Worm (Caenorhabditis elegans): ENCODE measurements around the gene rad-54.L2.

ce11 chrIV:8927093-8927492, 33.2 kb downstream of the rad-54.L2 start:
- TF ChIP-seq fkh-10 (GFP tag; optimal IDR thresholded peaks at IDR 0.05), result peak; percentile 40
- TF ChIP-seq ceh-30 (tag; optimal IDR thresholded peaks at IDR 0.05), result peak; percentile 77
- no peak for TF ChIP-seq elt-4 (tag; optimal IDR thresholded peaks at IDR 0.05)
- no peak for TF ChIP-seq nhr-11 (tag; optimal IDR thresholded peaks at IDR 0.05)
- TF ChIP-seq unc-86 (tag; optimal IDR thresholded peaks at IDR 0.05), result peak; percentile 97
- TF ChIP-seq hlh-8 (tag; optimal IDR thresholded peaks at IDR 0.05), result peak; percentile 73
- no peak for TF ChIP-seq pha-4 (tag; optimal IDR thresholded peaks at IDR 0.05)
- TF ChIP-seq pros-1 (tag; optimal IDR thresholded peaks at IDR 0.05), result peak; percentile 29
- TF ChIP-seq zip-5 (tag; optimal IDR thresholded peaks at IDR 0.05), result peak; percentile 45
- peak; percentile 93 for TF ChIP-seq pqm-1 (tag; optimal IDR thresholded peaks at IDR 0.05)
- TF ChIP-seq ceh-24 (tag; optimal IDR thresholded peaks at IDR 0.05), result peak; percentile 91
- peak; percentile 91 for TF ChIP-seq pag-3 (tag; optimal IDR thresholded peaks at IDR 0.05; ENCODE audit: borderline replicate concordance)

Data from whole organism, late embryonic.